1 fruit fly cellular context compared by ENCODE assay signal in genomic region chr3R:9591769-9592388, dm6.
TF ChIP-seq lines count a peak whose summit lies in the region.

No protein-coding gene starts in this region.

TF ChIP-seq in whole organism, embryonic, 481 proteins besides CTCF, POLR2A, EP300 and RAD21 (continued from another document):
- TF ChIP-seq CG9932 (GFP tag; IDR thresholded peaks at IDR 0.05; lab: Robert Waterston, UW) (no peak), CG17612 (GFP tag; IDR thresholded peaks at IDR 0.05; lab: Robert Waterston, UW) (no peak), nom (GFP tag; optimal IDR thresholded peaks at IDR 0.05; lab: Kevin White, UChicago) (peak; percentile 16), CG11560 (tag; IDR thresholded peaks at IDR 0.05; lab: Robert Waterston, UW) (no peak), Sry-δ (GFP tag; optimal IDR thresholded peaks at IDR 0.05; lab: Kevin White, UChicago) (no peak), CG13287 (GFP tag; IDR thresholded peaks at IDR 0.05; lab: Robert Waterston, UW; ENCODE audit: partially characterized antibody) (no peak), CG18619 (GFP tag; optimal IDR thresholded peaks at IDR 0.05; lab: Kevin White, UChicago) (no peak), zf30C (GFP tag; optimal IDR thresholded peaks at IDR 0.05; lab: Kevin White, UChicago) (no peak), B-H2 (GFP tag; optimal IDR thresholded peaks at IDR 0.05; lab: Kevin White, UChicago) (no peak), dm (GFP tag; optimal IDR thresholded peaks at IDR 0.05; lab: Kevin White, UChicago) (no peak), CG10209 (GFP tag; optimal IDR thresholded peaks at IDR 0.05; lab: Kevin White, UChicago) (no peak), da (GFP tag; optimal IDR thresholded peaks at IDR 0.05; lab: Kevin White, UChicago) (no peak), emc (GFP tag; optimal IDR thresholded peaks at IDR 0.05; lab: Kevin White, UChicago) (no peak), CG3995 (GFP tag; optimal IDR thresholded peaks at IDR 0.05; lab: Kevin White, UChicago) (no peak), disco-r (GFP tag; optimal IDR thresholded peaks at IDR 0.05; lab: Kevin White, UChicago) (no peak), CG8089 (GFP tag; optimal IDR thresholded peaks at IDR 0.05; lab: Kevin White, UChicago) (no peak), br (optimal IDR thresholded peaks at IDR 0.05; lab: Kevin White, UChicago) (no peak), lab (GFP tag; optimal IDR thresholded peaks at IDR 0.05; lab: Kevin White, UChicago) (no peak), zen (tag; optimal IDR thresholded peaks at IDR 0.05; lab: Kevin White, UChicago) (peak; percentile 3), tio (GFP tag; optimal IDR thresholded peaks at IDR 0.05; lab: Kevin White, UChicago) (no peak), Mad (GFP tag; optimal IDR thresholded peaks at IDR 0.05; lab: Kevin White, UChicago) (no peak), kah (GFP tag; optimal IDR thresholded peaks at IDR 0.05; lab: Kevin White, UChicago) (peak; percentile 29), CG4360 (GFP tag; IDR thresholded peaks at IDR 0.05; lab: Robert Waterston, UW) (no peak), CG1529 (GFP tag; optimal IDR thresholded peaks at IDR 0.05; lab: Kevin White, UChicago) (no peak), chinmo (GFP tag; IDR thresholded peaks at IDR 0.05; lab: Robert Waterston, UW; ENCODE audit: partially characterized antibody) (no peak), Deaf1 (tag; optimal IDR thresholded peaks at IDR 0.05; lab: Kevin White, UChicago) (no peak), Taf1 (GFP tag; IDR thresholded peaks at IDR 0.05; lab: Robert Waterston, UW) (no peak), sd (tag; optimal IDR thresholded peaks at IDR 0.05; lab: Kevin White, UChicago) (peak; percentile 71), CG32532 (GFP tag; IDR thresholded peaks at IDR 0.05; lab: Robert Waterston, UW) (no peak), cg (GFP tag; optimal IDR thresholded peaks at IDR 0.05; lab: Kevin White, UChicago) (no peak), CG15479 (GFP tag; optimal IDR thresholded peaks at IDR 0.05; lab: Kevin White, UChicago) (no peak), vvl (GFP tag; IDR thresholded peaks at IDR 0.05; lab: Robert Waterston, UW) (no peak), slbo (GFP tag; IDR thresholded peaks at IDR 0.05; lab: Robert Waterston, UW) (no peak), oc (tag; optimal IDR thresholded peaks at IDR 0.05; lab: Kevin White, UChicago) (no peak), Asciz (GFP tag; optimal IDR thresholded peaks at IDR 0.05; lab: Kevin White, UChicago) (no peak), Side (GFP tag; optimal IDR thresholded peaks at IDR 0.05; lab: Kevin White, UChicago) (no peak), cas (GFP tag; IDR thresholded peaks at IDR 0.05; lab: Robert Waterston, UW) (no peak), sqz (GFP tag; optimal IDR thresholded peaks at IDR 0.05; lab: Kevin White, UChicago) (peak; percentile 56), cad (GFP tag; optimal IDR thresholded peaks at IDR 0.05; lab: Kevin White, UChicago) (peak; percentile 53), CG11504 (tag; optimal IDR thresholded peaks at IDR 0.05; lab: Kevin White, UChicago) (peak; percentile 4), CG31365 (tag; optimal IDR thresholded peaks at IDR 0.05; lab: Kevin White, UChicago) (no peak), gem (tag; optimal IDR thresholded peaks at IDR 0.05; lab: Kevin White, UChicago) (peak; percentile 10), Dfd (GFP tag; optimal IDR thresholded peaks at IDR 0.05; lab: Kevin White, UChicago) (no peak), CG11093 (GFP tag; IDR thresholded peaks at IDR 0.05; lab: Robert Waterston, UW) (no peak), Lim3 (GFP tag; IDR thresholded peaks at IDR 0.05; lab: Robert Waterston, UW) (no peak), ac (GFP tag; optimal IDR thresholded peaks at IDR 0.05; lab: Kevin White, UChicago) (no peak), Meics (GFP tag; optimal IDR thresholded peaks at IDR 0.05; lab: Kevin White, UChicago) (no peak), D (optimal IDR thresholded peaks at IDR 0.05; lab: Kevin White, UChicago) (no peak), D (GFP tag; optimal IDR thresholded peaks at IDR 0.05; lab: Kevin White, UChicago) (peak; percentile 1), dati (GFP tag; IDR thresholded peaks at IDR 0.05; lab: Robert Waterston, UW) (no peak), Gsc (GFP tag; IDR thresholded peaks at IDR 0.05; lab: Robert Waterston, UW) (no peak), CG6683 (GFP tag; optimal IDR thresholded peaks at IDR 0.05; lab: Kevin White, UChicago) (no peak), grn (GFP tag; optimal IDR thresholded peaks at IDR 0.05; lab: Kevin White, UChicago) (peak; percentile 79), gsb (GFP tag; IDR thresholded peaks at IDR 0.05; lab: Robert Waterston, UW) (no peak), sr (GFP tag; IDR thresholded peaks at IDR 0.05; lab: Robert Waterston, UW) (no peak), CG11723 (GFP tag; optimal IDR thresholded peaks at IDR 0.05; lab: Kevin White, UChicago) (no peak), CG11085 (GFP tag; IDR thresholded peaks at IDR 0.05; lab: Robert Waterston, UW) (no peak), CG12299 (tag; optimal IDR thresholded peaks at IDR 0.05; lab: Kevin White, UChicago) (no peak), Myb (GFP tag; optimal IDR thresholded peaks at IDR 0.05; lab: Kevin White, UChicago) (no peak), Elba2 (GFP tag; optimal IDR thresholded peaks at IDR 0.05; lab: Kevin White, UChicago) (peak; percentile 89), dan (GFP tag; IDR thresholded peaks at IDR 0.05; lab: Robert Waterston, UW) (no peak), ind (GFP tag; optimal IDR thresholded peaks at IDR 0.05; lab: Kevin White, UChicago) (no peak), phol (tag; optimal IDR thresholded peaks at IDR 0.05; lab: Kevin White, UChicago) (no peak), ttk (GFP tag; IDR thresholded peaks at IDR 0.05; lab: Robert Waterston, UW) (no peak), CG31441 (GFP tag; IDR thresholded peaks at IDR 0.05; lab: Robert Waterston, UW) (no peak), CG11456 (GFP tag; IDR thresholded peaks at IDR 0.05; lab: Robert Waterston, UW) (no peak), row (GFP tag; IDR thresholded peaks at IDR 0.05; lab: Robert Waterston, UW) (no peak), Vsx1 (GFP tag; optimal IDR thresholded peaks at IDR 0.05; lab: Kevin White, UChicago) (peak; percentile 61), nau (GFP tag; optimal IDR thresholded peaks at IDR 0.05; lab: Kevin White, UChicago) (no peak), CG12942 (GFP tag; optimal IDR thresholded peaks at IDR 0.05; lab: Kevin White, UChicago) (no peak), tll (GFP tag; optimal IDR thresholded peaks at IDR 0.05; lab: Kevin White, UChicago) (peak in 1 of 2 experiments; percentile 7), toy (GFP tag; IDR thresholded peaks at IDR 0.05; lab: Robert Waterston, UW) (no peak), CG12744 (GFP tag; optimal IDR thresholded peaks at IDR 0.05; lab: Kevin White, UChicago) (no peak), CG10267 (tag; optimal IDR thresholded peaks at IDR 0.05; lab: Kevin White, UChicago) (no peak), unpg (GFP tag; optimal IDR thresholded peaks at IDR 0.05; lab: Kevin White, UChicago) (no peak), CG4820 (GFP tag; optimal IDR thresholded peaks at IDR 0.05; lab: Kevin White, UChicago) (no peak), bigmax (GFP tag; optimal IDR thresholded peaks at IDR 0.05; lab: Kevin White, UChicago) (no peak), NFAT (GFP tag; IDR thresholded peaks at IDR 0.05; lab: Robert Waterston, UW) (no peak), CG31224 (GFP tag; IDR thresholded peaks at IDR 0.05; lab: Robert Waterston, UW) (no peak), Awh (GFP tag; IDR thresholded peaks at IDR 0.05; lab: Robert Waterston, UW) (no peak), Mes4 (GFP tag; optimal IDR thresholded peaks at IDR 0.05; lab: Kevin White, UChicago) (no peak), Poxn (GFP tag; IDR thresholded peaks at IDR 0.05; lab: Robert Waterston, UW) (no peak), croc (GFP tag; conservative IDR thresholded peaks at IDR 0.05; lab: Robert Waterston, UW) (no peak), vnd (GFP tag; IDR thresholded peaks at IDR 0.05; lab: Robert Waterston, UW; ENCODE audit: partially characterized antibody) (no peak), kay (GFP tag; optimal IDR thresholded peaks at IDR 0.05; lab: Kevin White, UChicago) (no peak), CG1647 (GFP tag; optimal IDR thresholded peaks at IDR 0.05; lab: Kevin White, UChicago) (no peak), CG2129 (GFP tag; IDR thresholded peaks at IDR 0.05; lab: Robert Waterston, UW; ENCODE audit: partially characterized antibody) (no peak), D19B (GFP tag; optimal IDR thresholded peaks at IDR 0.05; lab: Kevin White, UChicago) (no peak), NK7.1 (GFP tag; optimal IDR thresholded peaks at IDR 0.05; lab: Kevin White, UChicago) (no peak), dmrt11E (tag; optimal IDR thresholded peaks at IDR 0.05; lab: Kevin White, UChicago) (peak; percentile 14), sug (tag; optimal IDR thresholded peaks at IDR 0.05; lab: Kevin White, UChicago) (peak; percentile 11), tap (tag; optimal IDR thresholded peaks at IDR 0.05; lab: Kevin White, UChicago) (no peak), psq (GFP tag; optimal IDR thresholded peaks at IDR 0.05; lab: Kevin White, UChicago) (no peak), CG11696 (GFP tag; IDR thresholded peaks at IDR 0.05; lab: Robert Waterston, UW) (no peak), CG4404 (GFP tag; IDR thresholded peaks at IDR 0.05; lab: Robert Waterston, UW) (no peak), maf-S (GFP tag; optimal IDR thresholded peaks at IDR 0.05; lab: Kevin White, UChicago) (no peak), Kr (GFP tag; optimal IDR thresholded peaks at IDR 0.05; lab: Kevin White, UChicago) (peak; percentile 63), TFAM (GFP tag; optimal IDR thresholded peaks at IDR 0.05; lab: Kevin White, UChicago) (no peak), CG9817 (tag; optimal IDR thresholded peaks at IDR 0.05; lab: Kevin White, UChicago) (no peak), CG6813 (GFP tag; optimal IDR thresholded peaks at IDR 0.05; lab: Kevin White, UChicago) (no peak), kni (GFP tag; optimal IDR thresholded peaks at IDR 0.05; lab: Kevin White, UChicago) (peak; percentile 43), vfl (GFP tag; optimal IDR thresholded peaks at IDR 0.05; lab: Kevin White, UChicago) (no peak)
